Fruit fly (Drosophila melanogaster) whole organism, embryonic: ENCODE data around the gene kin17.

Experiments used
- Abd-B ChIP-seq: fragments of 200-800 bp; sonication (Bioruptor generic); optimal IDR thresholded peaks from 2 replicates; lab custom pipeline; 2018; ENCODE audit warnings: missing biosample characterization, mild to moderate bottlenecking, missing genetic modification characterization, moderate library complexity
- CG11504 ChIP-seq: fragments of 200-800 bp; sonication (Bioruptor generic); optimal IDR thresholded peaks from 3 replicates; lab custom pipeline; 2019; ENCODE audit warnings: missing biosample characterization, mild to moderate bottlenecking, missing genetic modification characterization, moderate library complexity
- CG11695 ChIP-seq: fragments of 200-800 bp; sonication (Bioruptor generic); IDR thresholded peaks from 3 replicates; pipeline ENCODE4 v1.3.6; 2022; ENCODE audit warnings: missing biosample characterization, missing genetic modification characterization
- CG1233 ChIP-seq: fragments of 200-800 bp; sonication (Bioruptor generic); optimal IDR thresholded peaks from 4 replicates; lab custom pipeline; 2018; ENCODE audit warnings: missing biosample characterization, mild to moderate bottlenecking, missing genetic modification characterization
- CG13624 ChIP-seq: fragments of 200-800 bp; sonication (Bioruptor generic); optimal IDR thresholded peaks from 2 replicates; lab custom pipeline; 2016; ENCODE audit warnings: missing biosample characterization, missing genetic modification characterization
- CG13775 ChIP-seq: fragments of 200-800 bp; sonication (Bioruptor generic); optimal IDR thresholded peaks from 3 replicates; lab custom pipeline; 2017; ENCODE audit warnings: missing biosample characterization, mild to moderate bottlenecking, missing genetic modification characterization
- CG13894 ChIP-seq: fragments of 200-800 bp; sonication (Bioruptor generic); optimal IDR thresholded peaks from 3 replicates; lab custom pipeline; 2018; ENCODE audit warnings: missing biosample characterization, mild to moderate bottlenecking, missing genetic modification characterization, moderate library complexity
- CG14860 ChIP-seq: fragments of 200-800 bp; sonication (Bioruptor generic); IDR thresholded peaks from 3 replicates; pipeline ENCODE4 v1.3.6; 2022; ENCODE audit warnings: missing biosample characterization, missing genetic modification characterization; ENCODE audit not compliant: partially characterized antibody
- CG15011 ChIP-seq: fragments of 200-800 bp; sonication (Bioruptor generic); optimal IDR thresholded peaks from 3 replicates; lab custom pipeline; 2018; ENCODE audit warnings: missing biosample characterization, mild to moderate bottlenecking, missing genetic modification characterization
- CG15601 ChIP-seq: fragments of 200-800 bp; sonication (Bioruptor generic); optimal IDR thresholded peaks from 3 replicates; lab custom pipeline; 2019; ENCODE audit warnings: missing biosample characterization, mild to moderate bottlenecking, missing genetic modification characterization, moderate library complexity
- CG16813 ChIP-seq: fragments of 200-800 bp; sonication (Bioruptor generic); IDR thresholded peaks from 3 replicates; pipeline ENCODE4 v1.3.6; 2022; ENCODE audit warnings: missing biosample characterization, missing genetic modification characterization; ENCODE audit not compliant: partially characterized antibody
- CG17802 ChIP-seq: fragments of 200-800 bp; sonication (Bioruptor generic); optimal IDR thresholded peaks from 2 replicates; lab custom pipeline; 2018; ENCODE audit warnings: missing biosample characterization, mild to moderate bottlenecking, missing genetic modification characterization, moderate library complexity
- CG2712 ChIP-seq: fragments of 200-800 bp; optimal IDR thresholded peaks from 3 replicates; lab custom pipeline; 2019; ENCODE audit warnings: missing biosample characterization, mild to moderate bottlenecking, missing genetic modification characterization, moderate library complexity
- CG30403 ChIP-seq: fragments of 200-800 bp; sonication (Bioruptor generic); optimal IDR thresholded peaks from 3 replicates; lab custom pipeline; 2016; ENCODE audit warnings: missing biosample characterization, missing genetic modification characterization
- CG31441 ChIP-seq: fragments of 200-800 bp; sonication (Bioruptor generic); IDR thresholded peaks from 2 replicates; pipeline ENCODE4 v1.3.6; 2022; ENCODE audit warnings: missing biosample characterization, missing genetic modification characterization
- CG33213 ChIP-seq: fragments of 200-800 bp; sonication (Bioruptor generic); optimal IDR thresholded peaks from 3 replicates; lab custom pipeline; 2016; ENCODE audit warnings: missing biosample characterization, missing genetic modification characterization
- CG4730 ChIP-seq: fragments of 200-800 bp; sonication (Bioruptor generic); IDR thresholded peaks from 2 replicates; pipeline ENCODE4 v1.3.6; 2022; ENCODE audit warnings: missing biosample characterization, missing genetic modification characterization
- CG5180 ChIP-seq: fragments of 200-800 bp; sonication (Bioruptor generic); optimal IDR thresholded peaks from 3 replicates; lab custom pipeline; 2017; ENCODE audit warnings: missing biosample characterization, missing genetic modification characterization, mild to moderate bottlenecking, moderate library complexity, missing genetic modification reagents
- CG6272 ChIP-seq: fragments of 200-800 bp; sonication (Bioruptor generic); IDR thresholded peaks from 2 replicates; pipeline ENCODE4 v1.3.6; 2022; ENCODE audit warnings: missing biosample characterization, missing genetic modification characterization
- CG7786 ChIP-seq: fragments of 200-800 bp; sonication (Bioruptor generic); optimal IDR thresholded peaks from 2 replicates; lab custom pipeline; 2016; ENCODE audit warnings: missing biosample characterization, missing genetic modification characterization
- CG9437 ChIP-seq: fragments of 200-800 bp; sonication (Bioruptor generic); optimal IDR thresholded peaks from 2 replicates; lab custom pipeline; 2018; ENCODE audit warnings: missing biosample characterization, mild to moderate bottlenecking, missing genetic modification characterization
- CG9727 ChIP-seq: fragments of 200-800 bp; sonication (Bioruptor generic); optimal IDR thresholded peaks from 3 replicates; lab custom pipeline; 2017; ENCODE audit warnings: missing biosample characterization, mild to moderate bottlenecking, missing genetic modification characterization
- D19A ChIP-seq: fragments of 200-800 bp; optimal IDR thresholded peaks from 3 replicates; lab custom pipeline; 2019; ENCODE audit warnings: missing biosample characterization, mild to moderate bottlenecking, missing genetic modification characterization, moderate library complexity
- Dbx ChIP-seq: fragments of 200-800 bp; sonication (Bioruptor generic); IDR thresholded peaks from 3 replicates; pipeline ENCODE4 v1.3.6; 2022; ENCODE audit warnings: missing biosample characterization, missing genetic modification characterization
- Deaf1 ChIP-seq: fragments of 200-800 bp; optimal IDR thresholded peaks from 3 replicates; lab custom pipeline; 2019; ENCODE audit warnings: missing biosample characterization, mild to moderate bottlenecking, missing genetic modification characterization, moderate library complexity
- Dll ChIP-seq: fragments of 200-800 bp; sonication (Bioruptor generic); IDR thresholded peaks from 4 replicates; pipeline ENCODE4 v1.3.6; 2022; ENCODE audit warnings: missing biosample characterization, missing genetic modification characterization; ENCODE audit not compliant: partially characterized antibody
- H15 ChIP-seq: fragments of 200-800 bp; sonication (Bioruptor generic); IDR thresholded peaks from 3 replicates; pipeline ENCODE4 v1.3.6; 2022; ENCODE audit warnings: missing biosample characterization, missing genetic modification characterization
- HHEX ChIP-seq: fragments of 200-800 bp; sonication (Bioruptor generic); optimal IDR thresholded peaks from 3 replicates; lab custom pipeline; 2017; ENCODE audit warnings: missing biosample characterization, mild to moderate bottlenecking, missing genetic modification characterization, missing genetic modification reagents
- HLH3B ChIP-seq: fragments of 200-800 bp; sonication (Bioruptor generic); IDR thresholded peaks from 2 replicates; pipeline ENCODE4 v1.3.6; 2022; ENCODE audit warnings: missing biosample characterization, missing genetic modification characterization
- Hr3 ChIP-seq: fragments of 200-800 bp; sonication (Bioruptor generic); optimal IDR thresholded peaks from 3 replicates; lab custom pipeline; 2016; ENCODE audit warnings: missing biosample characterization, missing genetic modification characterization
- Hr78 ChIP-seq, 2 experiments: fragments of 200-800 bp in 1 of 2; fragments of >200 bp in 1 of 2; sonication (Bioruptor generic) in 1 of 2; optimal IDR thresholded peaks; 2 replicates each; lab custom pipeline; 2017 to 2019; ENCODE audit warnings: missing biosample characterization in 2 of 2, missing genetic modification characterization in 2 of 2, mild to moderate bottlenecking in 1 of 2, moderate library complexity in 1 of 2
- NC2α ChIP-seq: fragments of 200-800 bp; sonication (Bioruptor generic); optimal IDR thresholded peaks from 2 replicates; lab custom pipeline; 2016; ENCODE audit warnings: missing biosample characterization, missing genetic modification characterization
- Opbp ChIP-seq: fragments of 200-800 bp; sonication (Bioruptor generic); IDR thresholded peaks from 3 replicates; pipeline ENCODE4 v1.3.6; 2022; ENCODE audit warnings: missing biosample characterization, missing genetic modification characterization; ENCODE audit not compliant: partially characterized antibody
- Scr ChIP-seq: fragments of 200-800 bp; sonication (Bioruptor generic); IDR thresholded peaks from 2 replicates; pipeline ENCODE4 v1.3.6; 2022; ENCODE audit warnings: missing biosample characterization, missing genetic modification characterization; ENCODE audit not compliant: partially characterized antibody
- chif ChIP-seq, 2 experiments: fragments of 200-800 bp; sonication (Bioruptor generic); optimal IDR thresholded peaks; 3 replicates each; lab custom pipeline; 2016; ENCODE audit warnings: missing biosample characterization in 2 of 2, missing genetic modification characterization in 2 of 2
- dpn ChIP-seq, 2 experiments: fragments of 200-800 bp; sonication (Bioruptor generic); optimal IDR thresholded peaks; 3 replicates each; lab custom pipeline; 2016; ENCODE audit warnings: missing biosample characterization in 2 of 2, missing genetic modification characterization in 2 of 2
- dysf ChIP-seq: fragments of 200-800 bp; sonication (Bioruptor generic); IDR thresholded peaks from 3 replicates; pipeline ENCODE4 v1.3.6; 2022; ENCODE audit warnings: missing biosample characterization, missing genetic modification characterization
- fru ChIP-seq: fragments of >200 bp; optimal IDR thresholded peaks from 2 replicates; lab custom pipeline; 2017
- gsb-n ChIP-seq: fragments of 200-800 bp; sonication (Bioruptor generic); optimal IDR thresholded peaks from 3 replicates; lab custom pipeline; 2018; ENCODE audit warnings: missing biosample characterization, mild to moderate bottlenecking, missing genetic modification characterization
- kni ChIP-seq: fragments of 200-800 bp; sonication (Bioruptor generic); optimal IDR thresholded peaks from 3 replicates; lab custom pipeline; 2017; ENCODE audit warnings: mild to moderate bottlenecking, missing biosample characterization, missing genetic modification reagents, missing genetic modification characterization
- pho ChIP-seq: fragments of 200-800 bp; sonication (Bioruptor generic); optimal IDR thresholded peaks from 2 replicates; lab custom pipeline; 2016; ENCODE audit warnings: missing biosample characterization, missing genetic modification characterization
- pum ChIP-seq: fragments of 200-800 bp; sonication (Bioruptor generic); optimal IDR thresholded peaks from 2 replicates; lab custom pipeline; 2016; ENCODE audit warnings: missing biosample characterization, missing genetic modification characterization
- pzg ChIP-seq: fragments of 200-800 bp; sonication (Bioruptor generic); optimal IDR thresholded peaks from 3 replicates; lab custom pipeline; 2018; ENCODE audit warnings: missing biosample characterization, mild to moderate bottlenecking, missing genetic modification characterization, moderate library complexity
- ranshi ChIP-seq: fragments of 200-800 bp; sonication (Bioruptor generic); IDR thresholded peaks from 2 replicates; pipeline ENCODE4 v1.3.6; 2022; ENCODE audit warnings: missing biosample characterization, missing genetic modification characterization
- ro ChIP-seq: fragments of 200-800 bp; sonication (Bioruptor generic); IDR thresholded peaks from 2 replicates; pipeline ENCODE4 v1.3.6; 2022; ENCODE audit warnings: missing biosample characterization, missing genetic modification characterization
- scrt ChIP-seq: fragments of 200-800 bp; sonication (Bioruptor generic); optimal IDR thresholded peaks from 2 replicates; lab custom pipeline; 2018; ENCODE audit warnings: missing biosample characterization, mild to moderate bottlenecking, missing genetic modification characterization, moderate library complexity
- slou ChIP-seq: fragments of 200-800 bp; sonication (Bioruptor generic); optimal IDR thresholded peaks from 3 replicates; lab custom pipeline; 2016; ENCODE audit warnings: missing biosample characterization, missing genetic modification characterization
- tgo ChIP-seq: fragments of 200-800 bp; sonication (Bioruptor generic); IDR thresholded peaks from 3 replicates; pipeline ENCODE4 v1.3.6; 2022; ENCODE audit warnings: missing biosample characterization, missing genetic modification characterization
- tna ChIP-seq: fragments of 200-800 bp; sonication (Bioruptor generic); IDR thresholded peaks from 2 replicates; pipeline ENCODE4 v1.3.6; 2022; ENCODE audit warnings: missing biosample characterization, missing genetic modification characterization; ENCODE audit not compliant: partially characterized antibody
- twi ChIP-seq: fragments of 200-800 bp; optimal IDR thresholded peaks from 2 replicates; lab custom pipeline; 2019; ENCODE audit warnings: missing biosample characterization, mild to moderate bottlenecking, missing genetic modification characterization, moderate library complexity

The kin17 gene

DNA sequence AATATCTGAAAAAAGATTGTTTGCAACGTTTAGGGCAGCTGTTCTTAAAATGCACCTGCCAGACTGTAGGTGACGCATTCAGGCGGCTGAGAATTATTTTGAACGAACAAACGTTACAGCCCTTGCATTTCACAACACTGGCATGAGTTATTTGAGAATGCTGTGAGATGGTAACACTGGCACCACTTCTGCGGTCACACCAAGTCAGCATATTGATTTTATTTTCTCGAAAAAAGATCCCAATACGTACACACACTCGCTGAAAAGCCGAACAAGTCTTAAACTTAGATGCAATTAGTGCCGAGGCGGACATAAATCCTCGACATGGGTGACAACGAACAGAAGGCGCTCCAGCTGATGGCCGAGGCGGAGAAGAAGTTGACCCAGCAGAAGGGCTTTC, 43.1 kb upstream of the kin17 start, which contains the start of gene alphaSnap (continued):
- TF ChIP-seq H15 = 0 out of 3 replicates have a peak, but pooled peaks have one; percentile 30
- TF ChIP-seq pzg (GFP tag; lab: Kevin White, UChicago) = peak; percentile 91
- TF ChIP-seq gsb-n (tag; lab: Kevin White, UChicago) = peak; percentile 73
- peak; percentile 36 for TF ChIP-seq CG7786 (GFP tag; lab: Kevin White, UChicago)
- TF ChIP-seq fru (lab: Kevin White, UChicago) = no peak
- peak; percentile 39 to 49 for TF ChIP-seq dpn (GFP tag; optimal IDR thresholded peaks at IDR 0.05; lab: Kevin White, UChicago)
- TF ChIP-seq Dll (GFP tag; lab: Robert Waterston, UW) = 0 out of 4 replicates have a peak, but pooled peaks have one; percentile 25
- no peak for TF ChIP-seq Abd-B (GFP tag; lab: Kevin White, UChicago)
- TF ChIP-seq CG4730 = no peak
- TF ChIP-seq NC2α (GFP tag; lab: Kevin White, UChicago) = no peak
- no peak for TF ChIP-seq CG11504
- peak; percentile 18 for TF ChIP-seq CG30403 (GFP tag; lab: Kevin White, UChicago)
- peak; percentile 7 for TF ChIP-seq CG9437 (GFP tag; lab: Kevin White, UChicago)
- TF ChIP-seq CG31441 = no peak
- peak; percentile 19 for TF ChIP-seq twi (tag; lab: Kevin White, UChicago)
- peak; percentile 36; the same call in 1 of the 3 replicates for TF ChIP-seq CG16813 (GFP tag; lab: Robert Waterston, UW)
- peak; percentile 33 for TF ChIP-seq CG15601 (tag; lab: Kevin White, UChicago)
- TF ChIP-seq HHEX (GFP tag; lab: Kevin White, UChicago) = no peak
- no peak for TF ChIP-seq ranshi (GFP tag; lab: Robert Waterston, UW)
- no peak for TF ChIP-seq CG9727 (GFP tag; lab: Kevin White, UChicago)
- peak; percentile 33; the same call in 1 of the 3 replicates for TF ChIP-seq Dbx (GFP tag; lab: Robert Waterston, UW)
- TF ChIP-seq CG11695 (GFP tag; lab: Robert Waterston, UW) = no peak
- no peak for TF ChIP-seq Deaf1 (tag; lab: Kevin White, UChicago)
- peak; percentile 56; the same call in 1 of the 3 replicates for TF ChIP-seq Opbp
- no peak for TF ChIP-seq tgo (GFP tag; lab: Robert Waterston, UW)
- no peak for TF ChIP-seq ro (GFP tag; lab: Robert Waterston, UW)
- no peak for TF ChIP-seq pum (GFP tag; lab: Kevin White, UChicago)
- 0 out of 2 replicates have a peak, but pooled peaks have one; percentile 21 for TF ChIP-seq HLH3B (GFP tag; lab: Robert Waterston, UW)
- TF ChIP-seq CG6272 (GFP tag; lab: Robert Waterston, UW) = no peak
- no peak for TF ChIP-seq D19A (tag; lab: Kevin White, UChicago)
- no peak for TF ChIP-seq Hr78 (GFP tag; optimal IDR thresholded peaks at IDR 0.05; lab: Kevin White, UChicago)
- peak; percentile 27 for TF ChIP-seq CG2712 (tag; lab: Kevin White, UChicago)
- no peak for TF ChIP-seq CG15011 (GFP tag; lab: Kevin White, UChicago)
- TF ChIP-seq CG14860 (GFP tag; lab: Robert Waterston, UW) = no peak
- peak; percentile 60 for TF ChIP-seq CG33213
- no peak for TF ChIP-seq scrt (GFP tag; lab: Kevin White, UChicago)
- peak in 1 of 2 experiments; percentile 20 for TF ChIP-seq chif (GFP tag; optimal IDR thresholded peaks at IDR 0.05; lab: Kevin White, UChicago)
- no peak for TF ChIP-seq slou (GFP tag; lab: Kevin White, UChicago)
- peak; percentile 30 for TF ChIP-seq CG13775 (GFP tag; lab: Kevin White, UChicago)
- no peak for TF ChIP-seq CG17802 (tag; lab: Kevin White, UChicago)
- no peak for TF ChIP-seq dysf
- TF ChIP-seq CG13894 (tag; lab: Kevin White, UChicago) = peak; percentile 0
- no peak for TF ChIP-seq CG1233 (GFP tag; lab: Kevin White, UChicago)
- peak; percentile 37 for TF ChIP-seq Scr (GFP tag; lab: Robert Waterston, UW)
- TF ChIP-seq CG5180 (GFP tag; lab: Kevin White, UChicago) = no peak
- TF ChIP-seq pho = peak; percentile 51
- TF ChIP-seq CG13624 (GFP tag; lab: Kevin White, UChicago) = peak; percentile 25
- TF ChIP-seq tna (GFP tag; lab: Robert Waterston, UW) = no peak
- TF ChIP-seq kni = no peak
- TF ChIP-seq Hr3 (GFP tag; lab: Kevin White, UChicago) = peak; percentile 8
